Fruit fly (Drosophila melanogaster) whole organism, prepupa: ENCODE data around the gene Ser7.

Experiments used
- Blimp-1 ChIP-seq: fragments of 200-800 bp; sonication (Bioruptor generic); optimal IDR thresholded peaks from 3 replicates; lab custom pipeline; 2017; ENCODE audit warnings: missing biosample characterization, missing genetic modification characterization, mild to moderate bottlenecking, moderate library complexity, missing genetic modification reagents
- CG11294 ChIP-seq: fragments of 200-800 bp; sonication (Bioruptor generic); IDR thresholded peaks from 2 replicates; pipeline ENCODE4 v1.3.6; 2022; ENCODE audit warnings: missing biosample characterization, missing genetic modification characterization
- CG31627 ChIP-seq: fragments of 200-800 bp; sonication (Bioruptor generic); optimal IDR thresholded peaks from 3 replicates; lab custom pipeline; 2016; ENCODE audit warnings: missing biosample characterization, missing genetic modification characterization
- Eip75B ChIP-seq: fragments of 200-800 bp; sonication (Bioruptor generic); optimal IDR thresholded peaks from 3 replicates; lab custom pipeline; 2016; ENCODE audit warnings: missing biosample characterization, missing genetic modification characterization
- Sox102F ChIP-seq: fragments of 200-800 bp; sonication (Bioruptor generic); optimal IDR thresholded peaks from 2 replicates; lab custom pipeline; 2016; ENCODE audit warnings: missing biosample characterization, mild to moderate bottlenecking, missing genetic modification characterization
- Sox14 ChIP-seq: fragments of 200-800 bp; sonication (Bioruptor generic); optimal IDR thresholded peaks from 3 replicates; lab custom pipeline; 2016; ENCODE audit warnings: missing biosample characterization, missing genetic modification characterization
- esn ChIP-seq: fragments of 200-800 bp; sonication (Bioruptor generic); optimal IDR thresholded peaks from 2 replicates; lab custom pipeline; 2016; ENCODE audit warnings: missing biosample characterization, mild to moderate bottlenecking, missing genetic modification characterization, moderate library complexity
- net ChIP-seq: fragments of 200-800 bp; sonication (Bioruptor generic); optimal IDR thresholded peaks from 3 replicates; lab custom pipeline; 2016; ENCODE audit warnings: missing biosample characterization, missing genetic modification characterization
- topi ChIP-seq: fragments of 200-800 bp; sonication (Bioruptor generic); optimal IDR thresholded peaks from 3 replicates; lab custom pipeline; 2016; ENCODE audit warnings: missing biosample characterization, missing genetic modification characterization

DNA sequence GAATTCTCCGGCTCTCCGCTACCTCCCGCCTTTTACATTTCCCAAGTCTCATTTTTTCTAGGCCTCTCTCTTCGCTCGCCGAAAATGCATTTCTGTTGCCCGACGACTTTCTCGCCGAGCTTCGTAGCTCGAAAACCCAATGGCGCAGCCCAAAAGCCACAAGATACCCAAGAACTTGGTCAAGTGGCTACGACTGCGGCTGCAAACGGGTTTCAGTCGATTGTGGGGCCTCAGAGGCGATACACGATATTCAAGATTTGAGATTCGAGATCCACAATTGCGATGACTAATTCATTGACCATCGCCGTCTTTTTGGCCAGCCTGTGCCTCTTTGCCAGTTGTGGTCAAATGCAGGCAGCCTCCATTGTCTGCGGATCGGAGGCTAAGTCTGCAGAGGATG lies 16.7 kb downstream of the Ser7 start, which contains the start of gene CG9689:
- TF ChIP-seq CG11294 (GFP tag; lab: Robert Waterston, UW) = no peak
- TF ChIP-seq Sox14 = no peak
- TF ChIP-seq esn (GFP tag; lab: Kevin White, UChicago) = no peak
- TF ChIP-seq Blimp-1 (GFP tag; lab: Kevin White, UChicago) = no peak
- TF ChIP-seq net = no peak
- no peak for TF ChIP-seq CG31627 (GFP tag; lab: Kevin White, UChicago)
- TF ChIP-seq Eip75B = no peak
- TF ChIP-seq Sox102F (GFP tag; lab: Kevin White, UChicago) = no peak
- TF ChIP-seq topi = no peak
